Fruit fly (Drosophila melanogaster) whole organism, embryonic: ENCODE measurements around the gene Inx7.

Experiments
- Asciz ChIP-seq: fragments of 200-800 bp; sonication (Bioruptor generic); optimal IDR thresholded peaks from 2 replicates; lab custom pipeline; 2017; ENCODE audit warnings: missing biosample characterization, mild to moderate bottlenecking, missing genetic modification characterization, missing genetic modification reagents
- B-H1 ChIP-seq: fragments of 200-800 bp; sonication (Bioruptor generic); IDR thresholded peaks from 3 replicates; pipeline ENCODE4 v1.3.6; 2022; ENCODE audit warnings: missing biosample characterization, missing genetic modification characterization
- CG10267 ChIP-seq: fragments of 200-800 bp; sonication (Bioruptor generic); optimal IDR thresholded peaks from 2 replicates; lab custom pipeline; 2018; ENCODE audit warnings: missing biosample characterization, mild to moderate bottlenecking, missing genetic modification characterization, moderate library complexity
- CG10979 ChIP-seq: fragments of 200-800 bp; sonication (Bioruptor generic); optimal IDR thresholded peaks from 2 replicates; lab custom pipeline; 2018; ENCODE audit warnings: missing biosample characterization, mild to moderate bottlenecking, missing genetic modification characterization, moderate library complexity
- CG13894 ChIP-seq: fragments of 200-800 bp; sonication (Bioruptor generic); optimal IDR thresholded peaks from 3 replicates; lab custom pipeline; 2018; ENCODE audit warnings: missing biosample characterization, mild to moderate bottlenecking, missing genetic modification characterization, moderate library complexity
- CG16815 ChIP-seq: fragments of 200-800 bp; sonication (Bioruptor generic); optimal IDR thresholded peaks from 3 replicates; lab custom pipeline; 2017; ENCODE audit warnings: missing biosample characterization, mild to moderate bottlenecking, missing genetic modification characterization
- CG17359 ChIP-seq: fragments of 200-800 bp; sonication (Bioruptor generic); optimal IDR thresholded peaks from 3 replicates; lab custom pipeline; 2018; ENCODE audit warnings: missing biosample characterization, mild to moderate bottlenecking, missing genetic modification characterization, moderate library complexity
- CG18011 ChIP-seq: fragments of 200-800 bp; sonication (Bioruptor generic); optimal IDR thresholded peaks from 2 replicates; lab custom pipeline; 2017; ENCODE audit warnings: missing biosample characterization, missing genetic modification characterization, mild to moderate bottlenecking, moderate library complexity, missing genotype
- CG18262 ChIP-seq: fragments of 200-800 bp; optimal IDR thresholded peaks from 3 replicates; lab custom pipeline; 2019; ENCODE audit warnings: missing biosample characterization, mild to moderate bottlenecking, missing genetic modification characterization, moderate library complexity
- CG3281 ChIP-seq: fragments of 200-800 bp; sonication (Bioruptor generic); optimal IDR thresholded peaks from 3 replicates; lab custom pipeline; 2017; ENCODE audit warnings: missing biosample characterization, mild to moderate bottlenecking, missing genetic modification characterization
- CG3726 ChIP-seq: fragments of 200-800 bp; sonication (Bioruptor generic); IDR thresholded peaks from 3 replicates; pipeline ENCODE4, ENCODE4 v1.3.6; 2022; ENCODE audit warnings: missing biosample characterization, missing genetic modification characterization
- CG4730 ChIP-seq: fragments of 200-800 bp; sonication (Bioruptor generic); IDR thresholded peaks from 2 replicates; pipeline ENCODE4 v1.3.6; 2022; ENCODE audit warnings: missing biosample characterization, missing genetic modification characterization
- CG6175 ChIP-seq: fragments of 200-800 bp; sonication (Bioruptor generic); IDR thresholded peaks from 3 replicates; pipeline ENCODE4 v1.3.6; 2022; ENCODE audit warnings: missing biosample characterization, missing genetic modification characterization
- CG8924 ChIP-seq: fragments of 200-800 bp; optimal IDR thresholded peaks from 3 replicates; lab custom pipeline; 2019; ENCODE audit warnings: missing biosample characterization, mild to moderate bottlenecking, missing genetic modification characterization, moderate library complexity
- CG9609 ChIP-seq: fragments of 200-800 bp; sonication (Bioruptor generic); optimal IDR thresholded peaks from 3 replicates; lab custom pipeline; 2016; ENCODE audit warnings: missing biosample characterization, missing genetic modification characterization
- Camta ChIP-seq: fragments of 200-800 bp; sonication (Bioruptor generic); optimal IDR thresholded peaks from 2 replicates; lab custom pipeline; 2016; ENCODE audit warnings: missing biosample characterization, missing genetic modification characterization
- Dfd ChIP-seq, 2 experiments: fragments of >200 bp; optimal IDR thresholded peaks; 2 replicates each; lab custom pipeline; 2017; ENCODE audit warnings: missing biosample characterization in 2 of 2, missing genetic modification characterization in 2 of 2
- Dref ChIP-seq: fragments of 200-800 bp; sonication (Bioruptor generic); IDR thresholded peaks from 2 replicates; pipeline ENCODE4 v1.3.6; 2022; ENCODE audit warnings: missing biosample characterization, missing genetic modification characterization
- HLH4C ChIP-seq: fragments of 200-800 bp; sonication (Bioruptor generic); IDR thresholded peaks from 3 replicates; pipeline ENCODE4 v1.3.6; 2022; ENCODE audit warnings: missing biosample characterization, missing genetic modification characterization; ENCODE audit not compliant: partially characterized antibody
- HLHmδ ChIP-seq: fragments of 200-800 bp; sonication (Bioruptor generic); optimal IDR thresholded peaks from 2 replicates; lab custom pipeline; 2018; ENCODE audit warnings: missing biosample characterization, mild to moderate bottlenecking, missing genetic modification characterization, moderate library complexity
- HmgD ChIP-seq: fragments of 200-800 bp; sonication (Bioruptor generic); optimal IDR thresholded peaks from 3 replicates; lab custom pipeline; 2016; ENCODE audit warnings: missing biosample characterization, missing genetic modification characterization
- Hmr ChIP-seq: fragments of 200-800 bp; sonication (Bioruptor generic); optimal IDR thresholded peaks from 3 replicates; lab custom pipeline; 2017; ENCODE audit warnings: mild to moderate bottlenecking, missing biosample characterization, missing genetic modification reagents, missing genetic modification characterization
- Lpt ChIP-seq: fragments of >200 bp; optimal IDR thresholded peaks from 2 replicates; lab custom pipeline; 2018; ENCODE audit warnings: missing biosample characterization, missing genetic modification characterization
- Max ChIP-seq: fragments of 200-800 bp; sonication (Bioruptor generic); optimal IDR thresholded peaks from 2 replicates; lab custom pipeline; 2016; ENCODE audit warnings: missing biosample characterization, mild to moderate bottlenecking, missing genetic modification characterization
- NK7.1 ChIP-seq: fragments of 200-800 bp; sonication (Bioruptor generic); optimal IDR thresholded peaks from 3 replicates; lab custom pipeline; 2016; ENCODE audit warnings: missing biosample characterization, missing genetic modification characterization
- Opbp ChIP-seq: fragments of 200-800 bp; sonication (Bioruptor generic); IDR thresholded peaks from 3 replicates; pipeline ENCODE4 v1.3.6; 2022; ENCODE audit warnings: missing biosample characterization, missing genetic modification characterization; ENCODE audit not compliant: partially characterized antibody
- PHDP ChIP-seq: fragments of 200-800 bp; sonication (Bioruptor generic); optimal IDR thresholded peaks from 3 replicates; lab custom pipeline; 2018; ENCODE audit warnings: missing biosample characterization, mild to moderate bottlenecking, missing genetic modification characterization, moderate library complexity
- Sin3A ChIP-seq: fragments of >200 bp; optimal IDR thresholded peaks from 2 replicates; lab custom pipeline; 2018
- Six4 ChIP-seq: fragments of 200-800 bp; sonication (Bioruptor generic); optimal IDR thresholded peaks from 2 replicates; lab custom pipeline; 2016; ENCODE audit warnings: missing biosample characterization, missing genetic modification characterization
- Sry-β ChIP-seq: fragments of 200-800 bp; sonication (Bioruptor generic); optimal IDR thresholded peaks from 2 replicates; lab custom pipeline; 2018; ENCODE audit warnings: missing biosample characterization, mild to moderate bottlenecking, missing genetic modification characterization, moderate library complexity
- Taf1 ChIP-seq: fragments of 200-800 bp; sonication (Bioruptor generic); IDR thresholded peaks from 2 replicates; pipeline ENCODE4 v1.3.6; 2022; ENCODE audit warnings: missing biosample characterization, missing genetic modification characterization
- al ChIP-seq: fragments of 200-800 bp; sonication (Bioruptor generic); IDR thresholded peaks from 2 replicates; pipeline ENCODE4 v1.3.6; 2022; ENCODE audit warnings: missing biosample characterization, missing genetic modification characterization
- az2 ChIP-seq: fragments of 200-800 bp; sonication (Bioruptor generic); optimal IDR thresholded peaks from 3 replicates; lab custom pipeline; 2016; ENCODE audit warnings: missing biosample characterization, missing genetic modification characterization
- cg ChIP-seq: fragments of 200-800 bp; sonication (Bioruptor generic); optimal IDR thresholded peaks from 3 replicates; lab custom pipeline; 2019; ENCODE audit warnings: missing biosample characterization, mild to moderate bottlenecking, missing genetic modification characterization, moderate library complexity
- chinmo ChIP-seq: fragments of 200-800 bp; sonication (Bioruptor generic); IDR thresholded peaks from 4 replicates; pipeline ENCODE4 v1.3.6; 2022; ENCODE audit warnings: missing biosample characterization, missing genetic modification characterization; ENCODE audit not compliant: partially characterized antibody
- dysf ChIP-seq: fragments of 200-800 bp; sonication (Bioruptor generic); IDR thresholded peaks from 3 replicates; pipeline ENCODE4 v1.3.6; 2022; ENCODE audit warnings: missing biosample characterization, missing genetic modification characterization
- lmd ChIP-seq: fragments of 200-800 bp; sonication (Bioruptor generic); IDR thresholded peaks from 2 replicates; pipeline ENCODE4 v1.3.6; 2022; ENCODE audit warnings: missing biosample characterization, missing genetic modification characterization
- lov ChIP-seq, 2 experiments: fragments of 200-800 bp in 1 of 2; fragments of >200 bp in 1 of 2; sonication (Bioruptor generic) in 1 of 2; IDR thresholded peaks in 1 of 2; optimal IDR thresholded peaks in 1 of 2; 2 replicates in 1 of 2; 3 replicates in 1 of 2; pipeline versions ENCODE4 v1.3.6 to Lab custom; 2017 to 2022; ENCODE audit warnings: missing biosample characterization in 1 of 2, missing genetic modification characterization in 1 of 2
- nmo ChIP-seq: fragments of 200-800 bp; sonication (Bioruptor generic); optimal IDR thresholded peaks from 2 replicates; lab custom pipeline; 2018; ENCODE audit warnings: missing biosample characterization, mild to moderate bottlenecking, missing genetic modification characterization, moderate library complexity
- psq ChIP-seq: fragments of 200-800 bp; sonication (Bioruptor generic); optimal IDR thresholded peaks from 2 replicates; lab custom pipeline; 2017; ENCODE audit warnings: missing biosample characterization, missing genetic modification characterization
- row ChIP-seq: fragments of 200-800 bp; sonication (Bioruptor generic); IDR thresholded peaks from 3 replicates; pipeline ENCODE4 v1.3.6; 2022; ENCODE audit warnings: missing biosample characterization, missing genetic modification characterization
- sd ChIP-seq: fragments of 200-800 bp; sonication (Bioruptor generic); optimal IDR thresholded peaks from 3 replicates; lab custom pipeline; 2018; ENCODE audit warnings: missing biosample characterization, mild to moderate bottlenecking, missing genetic modification characterization, moderate library complexity
- sim ChIP-seq: fragments of 200-800 bp; sonication (Bioruptor generic); IDR thresholded peaks from 2 replicates; pipeline ENCODE4 v1.3.6; 2022; ENCODE audit warnings: missing biosample characterization, missing genetic modification characterization
- sisA ChIP-seq: fragments of 200-800 bp; sonication (Bioruptor generic); IDR thresholded peaks from 2 replicates; pipeline ENCODE4 v1.3.6; 2022; ENCODE audit warnings: missing biosample characterization, missing genetic modification characterization
- sob ChIP-seq: fragments of 200-800 bp; sonication (Bioruptor generic); IDR thresholded peaks from 2 replicates; pipeline ENCODE4 v1.3.6; 2022; ENCODE audit warnings: missing biosample characterization, missing genetic modification characterization
- tna ChIP-seq: fragments of 200-800 bp; sonication (Bioruptor generic); IDR thresholded peaks from 2 replicates; pipeline ENCODE4 v1.3.6; 2022; ENCODE audit warnings: missing biosample characterization, missing genetic modification characterization; ENCODE audit not compliant: partially characterized antibody
- unpg ChIP-seq: fragments of 200-800 bp; sonication (Bioruptor generic); optimal IDR thresholded peaks from 3 replicates; lab custom pipeline; 2018; ENCODE audit warnings: missing biosample characterization, mild to moderate bottlenecking, missing genetic modification characterization, moderate library complexity
- vnd ChIP-seq: fragments of 200-800 bp; sonication (Bioruptor generic); IDR thresholded peaks from 3 replicates; pipeline ENCODE4 v1.3.6; 2022; ENCODE audit warnings: missing biosample characterization, missing genetic modification characterization; ENCODE audit not compliant: partially characterized antibody

Inx7 gene

dm6 chrX:7013320-7014214 lies 20.2 kb upstream of the Inx7 start, which contains the start of the genes CG3032 and CG4593 (continued):
- TF ChIP-seq sim: no peak
- TF ChIP-seq Six4 (GFP tag; lab: Kevin White, UChicago): peak; percentile 55
- peak; percentile 73 for TF ChIP-seq CG16815 (GFP tag; lab: Kevin White, UChicago)
- no peak for TF ChIP-seq tna (GFP tag; lab: Robert Waterston, UW)
- peak; percentile 84 for TF ChIP-seq PHDP (tag; lab: Kevin White, UChicago)
- no peak for TF ChIP-seq HLH4C (GFP tag; lab: Robert Waterston, UW)
- TF ChIP-seq CG10267 (tag; lab: Kevin White, UChicago): peak; percentile 67
- peak; percentile 90 for TF ChIP-seq CG4730 (GFP tag; lab: Robert Waterston, UW)
- TF ChIP-seq CG9609 (GFP tag; lab: Kevin White, UChicago): peak; percentile 74
- TF ChIP-seq Asciz (GFP tag; lab: Kevin White, UChicago): peak; percentile 37
- peak; percentile 86 for TF ChIP-seq Hmr (GFP tag; lab: Kevin White, UChicago)
- no peak for TF ChIP-seq HLHmδ
- TF ChIP-seq CG3726 (GFP tag; lab: Robert Waterston, UW): peak; percentile 65; the same call in 2 of the 3 replicates
- TF ChIP-seq Opbp (GFP tag; lab: Robert Waterston, UW): no peak
- peak; percentile 92 for TF ChIP-seq dysf (GFP tag; lab: Robert Waterston, UW)
- TF ChIP-seq Sry-β (GFP tag; lab: Kevin White, UChicago): no peak
- peak; percentile 86 for TF ChIP-seq sisA (GFP tag; lab: Robert Waterston, UW)
- TF ChIP-seq row: peak; percentile 97
- TF ChIP-seq CG18262 (tag; lab: Kevin White, UChicago): peak; percentile 76
- peak; percentile 79 for TF ChIP-seq CG18011 (GFP tag; lab: Kevin White, UChicago)
- peak; percentile 87 for TF ChIP-seq al (GFP tag; lab: Robert Waterston, UW)
- peak; percentile 81 for TF ChIP-seq az2 (GFP tag; lab: Kevin White, UChicago)
- no peak for TF ChIP-seq chinmo (GFP tag; lab: Robert Waterston, UW)
- no peak for TF ChIP-seq Sin3A
- TF ChIP-seq Taf1 (GFP tag; lab: Robert Waterston, UW): peak; percentile 85
- peak; percentile 91 for TF ChIP-seq sob (GFP tag; lab: Robert Waterston, UW)
- peak; percentile 91 for TF ChIP-seq lmd (GFP tag; lab: Robert Waterston, UW)
- no peak for TF ChIP-seq cg (GFP tag; lab: Kevin White, UChicago)
- peak; percentile 86 for TF ChIP-seq unpg (GFP tag; lab: Kevin White, UChicago)
- no peak for TF ChIP-seq Dfd (GFP tag; optimal IDR thresholded peaks at IDR 0.05; lab: Kevin White, UChicago)
- peak; percentile 80 for TF ChIP-seq Max (GFP tag; lab: Kevin White, UChicago)
- peak; percentile 53 for TF ChIP-seq Camta (GFP tag; lab: Kevin White, UChicago)
- TF ChIP-seq B-H1 (GFP tag; lab: Robert Waterston, UW): peak; percentile 91
- TF ChIP-seq Lpt (GFP tag; lab: Kevin White, UChicago): no peak
- peak; percentile 56 for TF ChIP-seq NK7.1 (GFP tag; lab: Kevin White, UChicago)
- TF ChIP-seq CG6175 (GFP tag; lab: Robert Waterston, UW): peak; percentile 82
- TF ChIP-seq sd (tag; lab: Kevin White, UChicago): peak; percentile 94
- peak; percentile 77 for TF ChIP-seq CG8924
- TF ChIP-seq Dref (GFP tag; lab: Robert Waterston, UW): peak; percentile 38
- TF ChIP-seq vnd (GFP tag; lab: Robert Waterston, UW): no peak
- peak; percentile 82 for TF ChIP-seq CG17359
- TF ChIP-seq psq (GFP tag; lab: Kevin White, UChicago): peak; percentile 11
- peak; percentile 88 for TF ChIP-seq nmo
- peak; percentile 81 for TF ChIP-seq CG3281 (GFP tag; lab: Kevin White, UChicago)
- TF ChIP-seq CG13894 (tag; lab: Kevin White, UChicago): peak; percentile 60
- no peak for TF ChIP-seq lov (optimal IDR thresholded peaks at IDR 0.05; lab: Kevin White, UChicago)
- TF ChIP-seq lov (GFP tag; IDR thresholded peaks at IDR 0.05; lab: Robert Waterston, UW): peak; percentile 68; the same call in 2 of the 3 replicates
- TF ChIP-seq HmgD (GFP tag; lab: Kevin White, UChicago): peak; percentile 25
- peak; percentile 60 for TF ChIP-seq CG10979 (tag; lab: Kevin White, UChicago)
